Worm (Caenorhabditis elegans) whole organism, L3 larva: ENCODE data around the gene polg-1.
"Not testable (repeated sequence)": the region's sequence is repeated elsewhere in the genome, so short reads cannot be mapped to it uniquely, and the experiment has no call there.

ENCODE experiments used
- ZK546.5 ChIP-seq: sonication (generic microtip); optimal IDR thresholded peaks from 2 replicates; lab custom pipeline; 2017; ENCODE audit warnings: missing biosample characterization, missing genetic modification characterization
- aly-2 ChIP-seq: fragments of 150-350 bp; optimal IDR thresholded peaks from 2 replicates; lab custom pipeline; 2014; ENCODE audit warnings: missing biosample characterization, missing genetic modification characterization
- ama-1 ChIP-seq: fragments of 150-350 bp; optimal IDR thresholded peaks from 2 replicates; lab custom pipeline; 2018
- ceh-16 ChIP-seq: sonication (generic microtip); optimal IDR thresholded peaks from 2 replicates; lab custom pipeline; 2017; ENCODE audit warnings: missing biosample characterization, missing genetic modification characterization
- ceh-28 ChIP-seq: fragments of 150-350 bp; optimal IDR thresholded peaks from 2 replicates; lab custom pipeline; 2014; ENCODE audit warnings: missing biosample characterization, missing genetic modification reagents, missing genetic modification characterization
- ceh-82 ChIP-seq: fragments of 150-350 bp; optimal IDR thresholded peaks from 2 replicates; lab custom pipeline; 2014; ENCODE audit warnings: missing biosample characterization, missing genetic modification characterization
- daf-12 ChIP-seq: fragments of 150-350 bp; optimal IDR thresholded peaks from 2 replicates; lab custom pipeline; 2014; ENCODE audit warnings: missing biosample characterization, missing genetic modification reagents, missing genetic modification characterization
- egl-27 ChIP-seq: sonication (generic microtip); optimal IDR thresholded peaks from 4 replicates; lab custom pipeline; 2017; ENCODE audit warnings: missing biosample characterization, missing genetic modification reagents, missing genetic modification characterization
- elt-1 ChIP-seq: fragments of 150-350 bp; optimal IDR thresholded peaks from 2 replicates; lab custom pipeline; 2014; ENCODE audit warnings: missing biosample characterization, missing genetic modification characterization
- elt-3 ChIP-seq, 3 experiments: fragments of 150-350 bp in 1 of 3; sonication (generic microtip) in 2 of 3; optimal IDR thresholded peaks; 2 replicates in 2 of 3; 4 replicates in 1 of 3; lab custom pipeline; 2014 to 2017; ENCODE audit warnings: missing biosample characterization in 3 of 3, missing genetic modification characterization in 3 of 3
- eor-1 ChIP-seq, 2 experiments: fragments of 150-350 bp; optimal IDR thresholded peaks; 2 replicates each; lab custom pipeline; 2014 to 2018; ENCODE audit warnings: missing biosample characterization in 2 of 2, missing genetic modification characterization in 2 of 2
- fkh-2 ChIP-seq: fragments of 150-350 bp; optimal IDR thresholded peaks from 2 replicates; lab custom pipeline; 2014; ENCODE audit warnings: missing biosample characterization, missing genetic modification reagents, missing genetic modification characterization
- fos-1 ChIP-seq: fragments of 150-350 bp; optimal IDR thresholded peaks from 2 replicates; lab custom pipeline; 2014; ENCODE audit warnings: missing biosample characterization, missing genetic modification characterization
- jun-1 ChIP-seq: fragments of 150-350 bp; optimal IDR thresholded peaks from 2 replicates; lab custom pipeline; 2014; ENCODE audit warnings: missing biosample characterization, missing genetic modification reagents, missing genetic modification characterization
- lin-15B ChIP-seq: fragments of 150-350 bp; optimal IDR thresholded peaks from 2 replicates; lab custom pipeline; 2014; ENCODE audit warnings: missing biosample characterization, missing genetic modification characterization
- mml-1 ChIP-seq: fragments of 150-350 bp; sonication (generic microtip); optimal IDR thresholded peaks from 3 replicates; lab custom pipeline; 2014; ENCODE audit warnings: missing biosample characterization, missing genetic modification characterization
- nhr-12 ChIP-seq: fragments of 150-350 bp; optimal IDR thresholded peaks from 2 replicates; lab custom pipeline; 2014; ENCODE audit warnings: missing biosample characterization, missing genetic modification characterization
- nhr-23 ChIP-seq: fragments of 150-350 bp; optimal IDR thresholded peaks from 2 replicates; lab custom pipeline; 2014; ENCODE audit warnings: missing biosample characterization, missing genetic modification reagents, missing genetic modification characterization
- nhr-25 ChIP-seq: sonication (generic microtip); optimal IDR thresholded peaks from 2 replicates; lab custom pipeline; 2017; ENCODE audit warnings: missing biosample characterization, missing genetic modification characterization
- nhr-43 ChIP-seq: sonication (generic microtip); optimal IDR thresholded peaks from 2 replicates; lab custom pipeline; 2016; ENCODE audit warnings: mild to moderate bottlenecking, missing genetic modification characterization, missing compliant biosample characterization; ENCODE audit not compliant: poor library complexity, severe bottlenecking
- nhr-67 ChIP-seq: fragments of 150-350 bp; optimal IDR thresholded peaks from 2 replicates; lab custom pipeline; 2014; ENCODE audit warnings: missing biosample characterization, missing genetic modification characterization
- nhr-76 ChIP-seq: fragments of 150-350 bp; sonication (generic microtip); optimal IDR thresholded peaks from 5 replicates; lab custom pipeline; 2014; ENCODE audit warnings: missing biosample characterization, missing genetic modification characterization
- sea-2 ChIP-seq: fragments of 150-350 bp; sonication (generic microtip); optimal IDR thresholded peaks from 4 replicates; lab custom pipeline; 2014; ENCODE audit warnings: missing biosample characterization, missing genetic modification reagents, missing genetic modification characterization
- skn-1 ChIP-seq: fragments of 150-350 bp; optimal IDR thresholded peaks from 2 replicates; lab custom pipeline; 2014; ENCODE audit warnings: missing biosample characterization, missing genetic modification characterization
- unc-39 ChIP-seq: sonication (generic microtip); optimal IDR thresholded peaks from 4 replicates; lab custom pipeline; 2017; ENCODE audit warnings: missing biosample characterization, missing genetic modification characterization
- ztf-11 ChIP-seq: fragments of 150-350 bp; optimal IDR thresholded peaks from 2 replicates; lab custom pipeline; 2014; ENCODE audit warnings: missing biosample characterization, missing genetic modification characterization

Gene polg-1

ce11 chrII:12154186-12154585 is 45.6 kb downstream of the polg-1 start, which contains the start of gene Y57A10A.5:
TSS of gene Y57A10A.5 (plus strand) at chrII:12154486.
- not testable (repeated sequence) for TF ChIP-seq lin-15B (tag; lab: Kevin White, UChicago); nhr-12 (tag; lab: Kevin White, UChicago); nhr-76

- TF ChIP-seq elt-1, aly-2, ZK546.5 (tag; lab: Kevin White, UChicago): not testable (repeated sequence)
Measured at ce11 chrII:12151640-12152039, 48.1 kb downstream of the polg-1 start, which contains the start of gene Y57A10A.4. TSS of gene Y57A10A.4 (plus strand) at chrII:12151940.

ce11 chrII:12150227-12150626 is 49.5 kb downstream of the polg-1 start:
- TF ChIP-seq ama-1 (lab: Kevin White, UChicago) (no peak), sea-2 (GFP tag; lab: Kevin White, UChicago) (no peak), nhr-25 (tag; lab: Kevin White, UChicago) (no peak)

DNA sequence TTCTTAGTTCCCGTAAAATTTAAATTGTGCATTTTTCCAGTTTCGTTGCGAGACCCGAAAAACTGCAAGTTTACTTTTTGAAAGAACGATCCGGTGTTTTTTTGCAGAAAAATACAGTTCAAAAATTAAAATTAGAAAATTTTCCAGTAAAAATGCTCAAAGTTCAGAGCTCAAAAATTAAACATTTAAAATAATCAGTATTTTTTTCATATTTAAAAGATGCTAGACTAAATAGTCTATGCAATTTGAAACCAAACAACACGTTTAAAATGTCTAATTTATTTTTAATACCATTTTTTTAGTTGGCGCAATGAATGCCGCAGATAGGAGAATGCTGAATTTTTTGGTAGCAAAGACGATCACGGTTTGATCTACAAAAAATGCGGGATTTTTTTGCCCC is 52.4 kb downstream of the polg-1 start, which contains the start of gene Y57A10A.2:
Gene Y57A10A.2, plus strand, starts transcription at position 301 of the 400 bp plus-strand sequence.
- TF ChIP-seq ZK546.5 (tag; lab: Kevin White, UChicago) (no peak), elt-3 (tag; optimal IDR thresholded peaks at IDR 0.05; lab: Kevin White, UChicago) (no peak), egl-27 (tag; lab: Kevin White, UChicago) (no peak), skn-1 (tag; lab: Kevin White, UChicago) (no peak), ceh-82 (tag; lab: Kevin White, UChicago) (no peak), ama-1 (lab: Kevin White, UChicago) (no peak), nhr-23 (tag; lab: Kevin White, UChicago) (no peak), mml-1 (tag; lab: Kevin White, UChicago) (no peak)

ce11 chrII:12143558-12143957 is 56.2 kb downstream of the polg-1 start:
- no peak for TF ChIP-seq eor-1 (tag; optimal IDR thresholded peaks at IDR 0.05; lab: Kevin White, UChicago)
- TF ChIP-seq nhr-23 (tag; lab: Kevin White, UChicago), result no peak
- TF ChIP-seq lin-15B (tag; lab: Kevin White, UChicago), result no peak
- no peak for TF ChIP-seq nhr-12 (tag; lab: Kevin White, UChicago)
- TF ChIP-seq elt-1 (tag; lab: Kevin White, UChicago), result no peak
- TF ChIP-seq nhr-43 (tag; lab: Kevin White, UChicago), result no peak
- no peak for TF ChIP-seq ceh-28 (tag; lab: Kevin White, UChicago)
- TF ChIP-seq unc-39 (tag; lab: Kevin White, UChicago), result no peak
- TF ChIP-seq nhr-67, result no peak
- no peak for TF ChIP-seq fkh-2 (tag; lab: Kevin White, UChicago)
- no peak for TF ChIP-seq skn-1 (tag; lab: Kevin White, UChicago)
- TF ChIP-seq jun-1, result no peak
- no peak for TF ChIP-seq fos-1 (tag; lab: Kevin White, UChicago)
- no peak for TF ChIP-seq ztf-11 (tag; lab: Kevin White, UChicago)
- TF ChIP-seq ceh-16 (tag; lab: Kevin White, UChicago), result no peak
- no peak for TF ChIP-seq daf-12
